Fruit fly (Drosophila melanogaster): ENCODE data around the gene CG4686.

The CG4686 gene

dm6 chr3R:19822138-19822537, 42.2 kb upstream of the CG4686 start (continued):
- TF ChIP-seq E2f2 (GFP tag; IDR thresholded peaks at IDR 0.05): no peak
- no peak for TF ChIP-seq CG10462 (GFP tag; optimal IDR thresholded peaks at IDR 0.05)
- TF ChIP-seq CG10366 (GFP tag; IDR thresholded peaks at IDR 0.05): no peak
- TF ChIP-seq CG2678 (tag; optimal IDR thresholded peaks at IDR 0.05): peak; percentile 22

dm6 chr3R:19824480-19824879, 39.8 kb upstream of the CG4686 start:
- TF ChIP-seq CG11504 (tag; optimal IDR thresholded peaks at IDR 0.05): peak; percentile 35
- peak; percentile 44 for TF ChIP-seq CG30403 (GFP tag; optimal IDR thresholded peaks at IDR 0.05)
- TF ChIP-seq HLH3B (GFP tag; IDR thresholded peaks at IDR 0.05): no peak
- no peak for TF ChIP-seq CG12942 (GFP tag; optimal IDR thresholded peaks at IDR 0.05)
- TF ChIP-seq Jarid2 (GFP tag; optimal IDR thresholded peaks at IDR 0.05): no peak
- TF ChIP-seq Atf-2 (GFP tag; optimal IDR thresholded peaks at IDR 0.05): no peak
- peak; percentile 4 for TF ChIP-seq phol (tag; optimal IDR thresholded peaks at IDR 0.05)
- TF ChIP-seq Gug (GFP tag; IDR thresholded peaks at IDR 0.05): no peak
- TF ChIP-seq row (GFP tag; IDR thresholded peaks at IDR 0.05): peak; percentile 54; the same call in 2 of the 3 replicates
- TF ChIP-seq Mes4 (GFP tag; optimal IDR thresholded peaks at IDR 0.05): no peak
- TF ChIP-seq CG31441 (GFP tag; IDR thresholded peaks at IDR 0.05): no peak
- TF ChIP-seq CG6689 (GFP tag; IDR thresholded peaks at IDR 0.05): 0 out of 2 replicates have a peak, but pooled peaks have one; percentile 8
- no peak for TF ChIP-seq CG2120 (GFP tag; optimal IDR thresholded peaks at IDR 0.05)
- peak; percentile 35 for TF ChIP-seq grau (tag; optimal IDR thresholded peaks at IDR 0.05)
- TF ChIP-seq CG15269 (tag; optimal IDR thresholded peaks at IDR 0.05): peak; percentile 43
- TF ChIP-seq lmd (GFP tag; IDR thresholded peaks at IDR 0.05): peak; percentile 19; the same call in 1 of the 2 replicates
- TF ChIP-seq aop (GFP tag; IDR thresholded peaks at IDR 0.05): no peak
- peak; percentile 40 for TF ChIP-seq CG13424 (tag; optimal IDR thresholded peaks at IDR 0.05)
- TF ChIP-seq dmrt99B (tag; optimal IDR thresholded peaks at IDR 0.05): peak; percentile 39
- no peak for TF ChIP-seq CG4730 (GFP tag; IDR thresholded peaks at IDR 0.05)
- no peak for TF ChIP-seq CG4820 (GFP tag; optimal IDR thresholded peaks at IDR 0.05)
- TF ChIP-seq CG16863 (GFP tag; optimal IDR thresholded peaks at IDR 0.05): no peak
- TF ChIP-seq mld (GFP tag; IDR thresholded peaks at IDR 0.05; ENCODE audit: partially characterized antibody): no peak
- no peak for TF ChIP-seq Dll (GFP tag; IDR thresholded peaks at IDR 0.05; ENCODE audit: partially characterized antibody)
- no peak for TF ChIP-seq Dp (GFP tag; optimal IDR thresholded peaks at IDR 0.05)
- TF ChIP-seq Xrp1 (GFP tag; IDR thresholded peaks at IDR 0.05): 0 out of 2 replicates have a peak, but pooled peaks have one; percentile 11
- peak in 1 of 2 experiments; percentile 14 for TF ChIP-seq Eip74EF (GFP tag; optimal IDR thresholded peaks at IDR 0.05)
- peak; percentile 38 for TF ChIP-seq CoRest (tag; optimal IDR thresholded peaks at IDR 0.05)
- TF ChIP-seq Deaf1 (tag; optimal IDR thresholded peaks at IDR 0.05): no peak
- TF ChIP-seq Oli (tag; optimal IDR thresholded peaks at IDR 0.05): peak; percentile 24
- no peak for TF ChIP-seq CG32772 (GFP tag; IDR thresholded peaks at IDR 0.05)
- peak; percentile 66 for TF ChIP-seq gem (tag; optimal IDR thresholded peaks at IDR 0.05)
- peak; percentile 36 for TF ChIP-seq slbo (GFP tag; IDR thresholded peaks at IDR 0.05)
- no peak for TF ChIP-seq br (optimal IDR thresholded peaks at IDR 0.05)
- TF ChIP-seq Dek (tag; optimal IDR thresholded peaks at IDR 0.05): no peak
- TF ChIP-seq Sox102F (GFP tag; optimal IDR thresholded peaks at IDR 0.05): peak; percentile 24
- no peak for TF ChIP-seq tin (GFP tag; optimal IDR thresholded peaks at IDR 0.05)
- no peak for TF ChIP-seq CG15514 (GFP tag; optimal IDR thresholded peaks at IDR 0.05)
- no peak for TF ChIP-seq Hr78 (GFP tag; optimal IDR thresholded peaks at IDR 0.05)
- TF ChIP-seq CG10565 (GFP tag; optimal IDR thresholded peaks at IDR 0.05): no peak
- no peak for TF ChIP-seq BtbVII (GFP tag; optimal IDR thresholded peaks at IDR 0.05)
- no peak for TF ChIP-seq org-1 (GFP tag; optimal IDR thresholded peaks at IDR 0.05)
- TF ChIP-seq fru (optimal IDR thresholded peaks at IDR 0.05): no peak
- TF ChIP-seq NC2α (GFP tag; optimal IDR thresholded peaks at IDR 0.05): no peak
- TF ChIP-seq CG12104 (GFP tag; optimal IDR thresholded peaks at IDR 0.05): no peak
- no peak for TF ChIP-seq CG11696 (GFP tag; IDR thresholded peaks at IDR 0.05)

Measured in whole organism, embryonic.